Worm (Caenorhabditis elegans) whole organism, L4/young adult: ENCODE results near the gene zhit-3.

Experiments
- W03F9.2 ChIP-seq: fragments of 150-350 bp; optimal IDR thresholded peaks from 2 replicates; lab custom pipeline; 2014; ENCODE audit warnings: missing biosample characterization, missing genetic modification characterization
- him-1 ChIP-seq: sonication (generic microtip); optimal IDR thresholded peaks from 2 replicates; lab custom pipeline; 2016; ENCODE audit warnings: missing genotype, missing genetic modification reagents, missing genetic modification characterization, missing compliant biosample characterization

- TF ChIP-seq him-1 (tag; lab: Kevin White, UChicago) (no peak), W03F9.2 (tag; lab: Kevin White, UChicago) (no peak)
These were observed 21.8 kb downstream of the zhit-3 start, which contains the start of gene ZK856.5 for ce11 chrV:10190081-10190556.
